Worm (Caenorhabditis elegans) whole organism, L4 larva: ENCODE measurements around the gene tbc-18.

Experiments
- D1046.2 ChIP-seq: fragments of 200-800 bp; sonication (Bioruptor generic); IDR thresholded peaks from 2 replicates; pipeline ENCODE4 v1.3.6; 2022; ENCODE audit warnings: missing genetic modification characterization, missing compliant biosample characterization
- F10B5.3 ChIP-seq: sonication (generic microtip); optimal IDR thresholded peaks from 2 replicates; lab custom pipeline; 2016; ENCODE audit warnings: mild to moderate bottlenecking, missing genetic modification characterization, missing compliant biosample characterization
- F26F4.8 ChIP-seq: fragments of 200-800 bp; sonication (Bioruptor generic); conservative IDR thresholded peaks from 2 replicates; pipeline ENCODE4 v1.3.6; 2022; ENCODE audit warnings: missing genetic modification characterization, missing compliant biosample characterization
- F44E2.7 ChIP-seq: fragments of 200-800 bp; sonication (Bioruptor generic); IDR thresholded peaks from 2 replicates; pipeline ENCODE4 v2.1.2; 2022; ENCODE audit warnings: missing genetic modification characterization, missing compliant biosample characterization
- F49E8.2 ChIP-seq: sonication (generic microtip); optimal IDR thresholded peaks from 2 replicates; lab custom pipeline; 2016; ENCODE audit warnings: missing compliant biosample characterization, mild to moderate bottlenecking, missing genetic modification characterization, borderline replicate concordance
- Y105C5A.15 ChIP-seq: fragments of 200-800 bp; sonication (Bioruptor generic); IDR thresholded peaks from 2 replicates; pipeline ENCODE4 v1.3.6; 2022; ENCODE audit warnings: missing genetic modification characterization, missing compliant biosample characterization
- Y48G9A.11 ChIP-seq: fragments of 200-800 bp; sonication (Bioruptor generic); IDR thresholded peaks from 2 replicates; pipeline ENCODE4 v1.3.6; 2022; ENCODE audit warnings: missing genetic modification reagents, missing genetic modification characterization, missing compliant biosample characterization
- Y5F2A.4 ChIP-seq: fragments of 200-800 bp; sonication (Bioruptor generic); optimal IDR thresholded peaks from 2 replicates; lab custom pipeline; 2018; ENCODE audit warnings: mild to moderate bottlenecking, missing genetic modification characterization, missing compliant biosample characterization
- aha-1 ChIP-seq: fragments of 150-350 bp; peaks from one replicate; lab custom pipeline; 2014; ENCODE audit warnings: missing biosample characterization, missing genetic modification characterization
- aly-2 ChIP-seq: sonication (generic microtip); optimal IDR thresholded peaks from 2 replicates; lab custom pipeline; 2018; ENCODE audit warnings: missing biosample characterization, missing genetic modification characterization
- ama-1 ChIP-seq: fragments of 150-350 bp; optimal IDR thresholded peaks from 2 replicates; lab custom pipeline; 2014; ENCODE audit warnings: inconsistent platforms, mixed read lengths
- arid-1 ChIP-seq: fragments of 200-800 bp; sonication (Bioruptor generic); conservative IDR thresholded peaks from 2 replicates; pipeline ENCODE4 v1.3.6; 2022; ENCODE audit warnings: missing genetic modification reagents, missing genetic modification characterization, missing compliant biosample characterization
- ceh-28 ChIP-seq: fragments of 150-350 bp; optimal IDR thresholded peaks from 2 replicates; lab custom pipeline; 2014; ENCODE audit warnings: missing biosample characterization, missing genetic modification reagents, missing genetic modification characterization
- ceh-82 ChIP-seq: sonication (generic microtip); optimal IDR thresholded peaks from 2 replicates; lab custom pipeline; 2017; ENCODE audit warnings: missing biosample characterization, missing genetic modification characterization
- ces-1 ChIP-seq: fragments of 150-350 bp; sonication (generic microtip); optimal IDR thresholded peaks from 4 replicates; lab custom pipeline; 2014; ENCODE audit warnings: missing biosample characterization, missing genetic modification reagents, missing genetic modification characterization
- dmd-6 ChIP-seq: fragments of 200-800 bp; sonication (Bioruptor generic); IDR thresholded peaks from 2 replicates; pipeline ENCODE4 v1.3.6; 2022; ENCODE audit warnings: missing genetic modification reagents, missing genetic modification characterization, missing compliant biosample characterization
- dmd-8 ChIP-seq: fragments of 200-800 bp; sonication (Bioruptor generic); IDR thresholded peaks from 2 replicates; pipeline ENCODE4 v1.3.6; 2022; ENCODE audit warnings: missing genetic modification characterization, missing compliant biosample characterization
- dmd-9 ChIP-seq: fragments of 200-800 bp; sonication (Bioruptor generic); IDR thresholded peaks from 2 replicates; pipeline ENCODE4 v1.3.6; 2022; ENCODE audit warnings: missing genetic modification reagents, missing genetic modification characterization, missing compliant biosample characterization
- dpl-1 ChIP-seq: fragments of 150-350 bp; optimal IDR thresholded peaks from 2 replicates; lab custom pipeline; 2014; ENCODE audit warnings: missing biosample characterization, missing genetic modification reagents, missing genetic modification characterization
- dve-1 ChIP-seq: sonication (generic microtip); optimal IDR thresholded peaks from 2 replicates; lab custom pipeline; 2017; ENCODE audit warnings: antibody characterized with exemption, mild to moderate bottlenecking, missing genetic modification characterization, missing compliant biosample characterization; ENCODE audit not compliant: insufficient read depth
- egl-27 ChIP-seq: sonication (generic microtip); optimal IDR thresholded peaks from 3 replicates; lab custom pipeline; 2017; ENCODE audit warnings: missing biosample characterization, missing genetic modification reagents, missing genetic modification characterization
- fkh-10 ChIP-seq: fragments of 150-350 bp; optimal IDR thresholded peaks from 2 replicates; lab custom pipeline; 2014; ENCODE audit warnings: missing biosample characterization, missing genetic modification reagents, missing genetic modification characterization
- fos-1 ChIP-seq: fragments of 150-350 bp; optimal IDR thresholded peaks from 2 replicates; lab custom pipeline; 2014; ENCODE audit warnings: missing biosample characterization, missing genetic modification characterization
- gei-8 ChIP-seq: fragments of 200-800 bp; sonication (Bioruptor generic); optimal IDR thresholded peaks from 2 replicates; lab custom pipeline; 2018; ENCODE audit warnings: mild to moderate bottlenecking, missing genetic modification characterization, missing compliant biosample characterization
- hif-1 ChIP-seq, 2 experiments: sonication (generic microtip); optimal IDR thresholded peaks; 2 replicates each; lab custom pipeline; 2016 to 2017; ENCODE audit warnings: missing compliant biosample characterization in 2 of 2, missing genetic modification characterization in 2 of 2, missing genetic modification reagents in 2 of 2, missing genotype in 2 of 2, mild to moderate bottlenecking in 1 of 2
- hmg-1.1 ChIP-seq: fragments of 200-800 bp; sonication (Bioruptor generic); IDR thresholded peaks from 2 replicates; pipeline ENCODE4 v1.3.6; 2022; ENCODE audit warnings: missing genetic modification reagents, missing genetic modification characterization, missing compliant biosample characterization
- lim-7 ChIP-seq: fragments of 200-800 bp; sonication (Bioruptor generic); IDR thresholded peaks from 2 replicates; pipeline ENCODE4 v1.3.6; 2022; ENCODE audit warnings: missing genetic modification characterization, missing compliant biosample characterization
- lin-1 ChIP-seq: fragments of 200-800 bp; sonication (Bioruptor generic); IDR thresholded peaks from 2 replicates; pipeline ENCODE4 v1.3.6; 2022; ENCODE audit warnings: missing genetic modification reagents, missing genetic modification characterization, missing compliant biosample characterization
- lin-15B ChIP-seq: fragments of 150-350 bp; sonication (generic microtip); optimal IDR thresholded peaks from 3 replicates; lab custom pipeline; 2014; ENCODE audit warnings: missing biosample characterization, missing genetic modification characterization
- lin-29 ChIP-seq: fragments of 200-800 bp; sonication (Bioruptor generic); IDR thresholded peaks from 2 replicates; pipeline ENCODE4 v1.3.6; 2022; ENCODE audit warnings: missing genetic modification reagents, missing genetic modification characterization, missing compliant biosample characterization
- lsy-2 ChIP-seq, 2 experiments: fragments of 150-350 bp in 1 of 2; sonication (generic microtip) in 1 of 2; optimal IDR thresholded peaks; 2 replicates each; lab custom pipeline; 2014 to 2017; ENCODE audit warnings: missing biosample characterization in 2 of 2, missing genetic modification characterization in 2 of 2
- madf-5 ChIP-seq, 2 experiments: fragments of 200-800 bp; sonication (Bioruptor generic); IDR thresholded peaks; 2 replicates each; pipeline ENCODE4 v1.3.6; 2022; ENCODE audit warnings: missing compliant biosample characterization in 2 of 2, missing genetic modification characterization in 2 of 2
- mxl-2 ChIP-seq: fragments of 200-800 bp; sonication (Bioruptor generic); conservative IDR thresholded peaks from 2 replicates; pipeline ENCODE4 v1.3.6; 2022; ENCODE audit warnings: missing genetic modification reagents, missing genetic modification characterization, missing compliant biosample characterization
- nhr-10 ChIP-seq: fragments of 150-350 bp; optimal IDR thresholded peaks from 2 replicates; lab custom pipeline; 2014; ENCODE audit warnings: missing biosample characterization, missing genetic modification characterization
- nhr-11 ChIP-seq: fragments of 150-350 bp; optimal IDR thresholded peaks from 2 replicates; lab custom pipeline; 2014; ENCODE audit warnings: missing biosample characterization, missing genetic modification characterization
- nhr-111 ChIP-seq: fragments of 200-800 bp; sonication (Bioruptor generic); optimal IDR thresholded peaks from 2 replicates; lab custom pipeline; 2018; ENCODE audit warnings: mild to moderate bottlenecking, missing genetic modification characterization, missing compliant biosample characterization
- nhr-237 ChIP-seq: sonication (generic microtip); optimal IDR thresholded peaks from 2 replicates; lab custom pipeline; 2017; ENCODE audit warnings: missing biosample characterization, missing genetic modification characterization
- nhr-42 ChIP-seq: fragments of 200-800 bp; sonication (Bioruptor generic); IDR thresholded peaks from 2 replicates; pipeline ENCODE4 v1.3.6; 2022; ENCODE audit warnings: missing genetic modification characterization, missing compliant biosample characterization
- nhr-48 ChIP-seq: sonication (generic microtip); optimal IDR thresholded peaks from 2 replicates; lab custom pipeline; 2016; ENCODE audit warnings: mild to moderate bottlenecking, missing genetic modification characterization, missing compliant biosample characterization
- nhr-77 ChIP-seq: fragments of 150-350 bp; optimal IDR thresholded peaks from 2 replicates; lab custom pipeline; 2014; ENCODE audit warnings: missing biosample characterization, missing genetic modification characterization
- pha-4 ChIP-seq, 2 experiments: fragments of 150-350 bp in 1 of 2; fragments of 200-800 bp in 1 of 2; sonication (Bioruptor generic) in 1 of 2; IDR thresholded peaks in 1 of 2; optimal IDR thresholded peaks in 1 of 2; 2 replicates each; pipeline versions ENCODE4 v1.3.6 to Lab custom; 2014 to 2022; ENCODE audit warnings: missing genetic modification characterization in 2 of 2, missing genetic modification reagents in 2 of 2, missing biosample characterization in 1 of 2, missing compliant biosample characterization in 1 of 2
- sdz-12 ChIP-seq: fragments of 200-800 bp; sonication (Bioruptor generic); optimal IDR thresholded peaks from 2 replicates; lab custom pipeline; 2018; ENCODE audit warnings: mild to moderate bottlenecking, missing genetic modification characterization, missing compliant biosample characterization
- snpc-4 ChIP-seq: fragments of 150-350 bp; optimal IDR thresholded peaks from 2 replicates; lab custom pipeline; 2014; ENCODE audit warnings: missing biosample characterization, missing genetic modification characterization
- spr-3 ChIP-seq: fragments of 200-800 bp; sonication (Bioruptor generic); optimal IDR thresholded peaks from 2 replicates; lab custom pipeline; 2018; ENCODE audit warnings: mild to moderate bottlenecking, missing genetic modification characterization, missing compliant biosample characterization
- tra-1 ChIP-seq: fragments of 200-800 bp; sonication (Bioruptor generic); IDR thresholded peaks from 2 replicates; pipeline ENCODE4 v1.3.6; 2022; ENCODE audit warnings: missing genetic modification reagents, missing genetic modification characterization, missing compliant biosample characterization
- unc-62 ChIP-seq, 3 experiments: fragments of 150-350 bp in 1 of 3; sonication (generic microtip); optimal IDR thresholded peaks in 2 of 3; peaks in 1 of 3; 1 replicate in 1 of 3; 2 replicates in 2 of 3; lab custom pipeline; 2014 to 2017; ENCODE audit warnings: missing biosample characterization in 3 of 3, missing genetic modification characterization in 3 of 3, missing genetic modification reagents in 3 of 3, missing genotype in 1 of 3
- zag-1 ChIP-seq: fragments of 150-350 bp; optimal IDR thresholded peaks from 2 replicates; lab custom pipeline; 2014; ENCODE audit warnings: missing biosample characterization, missing genetic modification characterization
- zfp-2 ChIP-seq: sonication (generic microtip); optimal IDR thresholded peaks from 2 replicates; lab custom pipeline; 2016; ENCODE audit warnings: mild to moderate bottlenecking, missing genetic modification characterization, missing compliant biosample characterization
- ztf-7 ChIP-seq: fragments of 150-350 bp; optimal IDR thresholded peaks from 2 replicates; lab custom pipeline; 2014; ENCODE audit warnings: missing biosample characterization, missing genetic modification characterization

The tbc-18 gene

ce11 chrX:8386068-8386851, 7.9 kb downstream of the tbc-18 start (continued):
- TF ChIP-seq ces-1, result no peak
- peak in 1 of 2 experiments; percentile 34 for TF ChIP-seq lsy-2 (tag; optimal IDR thresholded peaks at IDR 0.05; lab: Kevin White, UChicago)
- no peak for TF ChIP-seq fos-1 (tag; lab: Kevin White, UChicago)
- no peak for TF ChIP-seq lin-29 (GFP tag; lab: Robert Waterston, UW)
- no peak for TF ChIP-seq ceh-82 (tag; lab: Kevin White, UChicago)
- peak; percentile 83 for TF ChIP-seq hmg-1.1 (GFP tag; lab: Robert Waterston, UW)
- peak; percentile 60 for TF ChIP-seq Y48G9A.11 (GFP tag; lab: Robert Waterston, UW)
- no peak for TF ChIP-seq Y5F2A.4
- peak; percentile 35; the same call in 1 of the 2 replicates for TF ChIP-seq arid-1 (GFP tag; lab: Robert Waterston, UW)
- peak in 1 of 2 experiments; percentile 6 for TF ChIP-seq hif-1 (tag; optimal IDR thresholded peaks at IDR 0.05; lab: Kevin White, UChicago)
- TF ChIP-seq nhr-11 (tag; lab: Kevin White, UChicago), result no peak
- peak; percentile 85 for TF ChIP-seq dmd-8 (GFP tag; lab: Robert Waterston, UW)
- TF ChIP-seq dve-1, result peak; percentile 2
- TF ChIP-seq nhr-48 (tag; lab: Kevin White, UChicago), result no peak
- peak in 1 of 2 experiments; percentile 81; a peak in 1 of 4 replicates for TF ChIP-seq madf-5 (GFP tag; IDR thresholded peaks at IDR 0.05; lab: Robert Waterston, UW)
- TF ChIP-seq nhr-10 (tag; lab: Kevin White, UChicago), result no peak
- no peak for TF ChIP-seq zag-1 (tag; lab: Kevin White, UChicago)
- no peak for TF ChIP-seq aly-2
- TF ChIP-seq lim-7 (GFP tag; lab: Robert Waterston, UW), result peak; percentile 80
- peak; percentile 72 for TF ChIP-seq aha-1 (tag; lab: Kevin White, UChicago)
- TF ChIP-seq zfp-2, result no peak
- peak; percentile 39 for TF ChIP-seq nhr-77 (tag; lab: Kevin White, UChicago)
- no peak for TF ChIP-seq F49E8.2 (tag; lab: Kevin White, UChicago)
- TF ChIP-seq ceh-28 (tag; lab: Kevin White, UChicago), result no peak
- TF ChIP-seq dpl-1 (GFP tag; lab: Kevin White, UChicago), result no peak
- TF ChIP-seq nhr-42 (GFP tag; lab: Robert Waterston, UW), result 0 out of 2 replicates have a peak, but pooled peaks have one; percentile 13
- no peak for TF ChIP-seq spr-3
- TF ChIP-seq nhr-111 (GFP tag; lab: Kevin White, UChicago), result no peak
- TF ChIP-seq lin-1 (GFP tag; lab: Robert Waterston, UW), result no peak
- TF ChIP-seq Y105C5A.15 (GFP tag; lab: Robert Waterston, UW), result 0 out of 2 replicates have a peak, but pooled peaks have one; percentile 52
- no peak for TF ChIP-seq dmd-9 (GFP tag; lab: Robert Waterston, UW)
- TF ChIP-seq ama-1, result no peak
- peak; percentile 71; the same call in 1 of the 2 replicates for TF ChIP-seq pha-4 (GFP tag; IDR thresholded peaks at IDR 0.05; lab: Robert Waterston, UW)
- no peak for TF ChIP-seq pha-4 (tag; optimal IDR thresholded peaks at IDR 0.05; lab: Kevin White, UChicago)
- TF ChIP-seq dmd-6 (GFP tag; lab: Robert Waterston, UW), result peak; percentile 53
- no peak for TF ChIP-seq snpc-4
- 0 out of 2 replicates have a peak, but pooled peaks have one; percentile 39 for TF ChIP-seq F26F4.8 (GFP tag; lab: Robert Waterston, UW)
- TF ChIP-seq unc-62 (GFP tag; optimal IDR thresholded peaks at IDR 0.05 in 1 of 2; lab: Kevin White, UChicago), result no peak
- no peak for TF ChIP-seq unc-62 (tag; optimal IDR thresholded peaks at IDR 0.05; lab: Kevin White, UChicago)
- no peak for TF ChIP-seq gei-8 (GFP tag; lab: Kevin White, UChicago)
- TF ChIP-seq ztf-7 (tag; lab: Kevin White, UChicago), result no peak
- TF ChIP-seq fkh-10, result no peak
- no peak; the same call in 1 of the 2 replicates for TF ChIP-seq mxl-2 (GFP tag; lab: Robert Waterston, UW)
- no peak for TF ChIP-seq lin-15B (tag; lab: Kevin White, UChicago)
- peak; percentile 49 for TF ChIP-seq F10B5.3 (tag; lab: Kevin White, UChicago)
- TF ChIP-seq D1046.2 (GFP tag; lab: Robert Waterston, UW), result peak; percentile 67; the same call in 1 of the 2 replicates
- TF ChIP-seq tra-1, result peak; percentile 19; the same call in 1 of the 2 replicates
- TF ChIP-seq F44E2.7 (GFP tag; lab: Robert Waterston, UW), result no peak
- TF ChIP-seq nhr-237 (tag; lab: Kevin White, UChicago), result no peak
- no peak for TF ChIP-seq egl-27 (tag; lab: Kevin White, UChicago)
- TF ChIP-seq sdz-12 (GFP tag; lab: Kevin White, UChicago), result no peak
